Fruit fly (Drosophila melanogaster) whole organism, prepupa: ENCODE data around the gene Usp10.
A peak's percentile ranks its signal among the peaks of the same experiment; 100 is the strongest.

Experiments used
- CG10669 ChIP-seq: fragments of 200-800 bp; sonication (Bioruptor generic); optimal IDR thresholded peaks from 3 replicates; lab custom pipeline; 2018; ENCODE audit warnings: missing biosample characterization, mild to moderate bottlenecking, missing genetic modification characterization, moderate library complexity
- CG11294 ChIP-seq: fragments of 200-800 bp; sonication (Bioruptor generic); IDR thresholded peaks from 2 replicates; pipeline ENCODE4 v1.3.6; 2022; ENCODE audit warnings: missing biosample characterization, missing genetic modification characterization
- CG11762 ChIP-seq: fragments of 200-800 bp; sonication (Bioruptor generic); optimal IDR thresholded peaks from 3 replicates; lab custom pipeline; 2016; ENCODE audit warnings: missing biosample characterization, missing genetic modification characterization; ENCODE audit not compliant: insufficient read depth
- CG11902 ChIP-seq: fragments of 200-800 bp; sonication (Bioruptor generic); optimal IDR thresholded peaks from 3 replicates; lab custom pipeline; 2016; ENCODE audit warnings: missing biosample characterization, missing genetic modification characterization
- CG1621 ChIP-seq: fragments of 200-800 bp; sonication (Bioruptor generic); optimal IDR thresholded peaks from 3 replicates; lab custom pipeline; 2018; ENCODE audit warnings: missing biosample characterization, mild to moderate bottlenecking, missing genetic modification characterization
- CG16779 ChIP-seq: fragments of 200-800 bp; sonication (Bioruptor generic); optimal IDR thresholded peaks from 3 replicates; lab custom pipeline; 2017; ENCODE audit warnings: missing biosample characterization, mild to moderate bottlenecking, missing genetic modification characterization
- CG3032 ChIP-seq: fragments of 200-800 bp; optimal IDR thresholded peaks from 2 replicates; lab custom pipeline; 2019; ENCODE audit warnings: missing biosample characterization, mild to moderate bottlenecking, missing genetic modification characterization, moderate library complexity
- CG31627 ChIP-seq: fragments of 200-800 bp; sonication (Bioruptor generic); optimal IDR thresholded peaks from 3 replicates; lab custom pipeline; 2016; ENCODE audit warnings: missing biosample characterization, missing genetic modification characterization
- CG34406 ChIP-seq: fragments of 200-800 bp; sonication (Bioruptor generic); optimal IDR thresholded peaks from 3 replicates; lab custom pipeline; 2016; ENCODE audit warnings: missing biosample characterization, missing genetic modification characterization
- CG4318 ChIP-seq: fragments of 200-800 bp; sonication (Bioruptor generic); optimal IDR thresholded peaks from 3 replicates; lab custom pipeline; 2017; ENCODE audit warnings: missing biosample characterization, mild to moderate bottlenecking, missing genetic modification characterization
- CG6792 ChIP-seq: fragments of 200-800 bp; sonication (Bioruptor generic); optimal IDR thresholded peaks from 3 replicates; lab custom pipeline; 2016; ENCODE audit warnings: missing biosample characterization, missing genetic modification characterization
- CG6808 ChIP-seq: fragments of 200-800 bp; sonication (Bioruptor generic); optimal IDR thresholded peaks from 3 replicates; lab custom pipeline; 2017; ENCODE audit warnings: missing biosample characterization, missing genetic modification characterization, mild to moderate bottlenecking, moderate library complexity, missing genetic modification reagents
- CG6854 ChIP-seq: fragments of 200-800 bp; sonication (Bioruptor generic); optimal IDR thresholded peaks from 2 replicates; lab custom pipeline; 2017; ENCODE audit warnings: missing biosample characterization, mild to moderate bottlenecking, missing genetic modification characterization
- CG7368 ChIP-seq: fragments of 200-800 bp; sonication (Bioruptor generic); optimal IDR thresholded peaks from 3 replicates; lab custom pipeline; 2016; ENCODE audit warnings: missing biosample characterization, missing genetic modification characterization
- CG8319 ChIP-seq: fragments of 200-800 bp; sonication (Bioruptor generic); optimal IDR thresholded peaks from 3 replicates; lab custom pipeline; 2016; ENCODE audit warnings: missing biosample characterization, missing genetic modification characterization
- CG8632 ChIP-seq: fragments of 200-800 bp; sonication (Bioruptor generic); optimal IDR thresholded peaks from 3 replicates; lab custom pipeline; 2016; ENCODE audit warnings: missing biosample characterization, missing genetic modification characterization
- CG9139 ChIP-seq: fragments of 200-800 bp; sonication (Bioruptor generic); optimal IDR thresholded peaks from 3 replicates; lab custom pipeline; 2017; ENCODE audit warnings: missing biosample characterization, mild to moderate bottlenecking, missing genetic modification characterization
- Eip75B ChIP-seq: fragments of 200-800 bp; sonication (Bioruptor generic); optimal IDR thresholded peaks from 3 replicates; lab custom pipeline; 2016; ENCODE audit warnings: missing biosample characterization, missing genetic modification characterization
- Eip78C ChIP-seq: fragments of 200-800 bp; sonication (Bioruptor generic); peaks from one replicate; lab custom pipeline; 2016; ENCODE audit warnings: missing biosample characterization, missing genetic modification characterization
- Eip93F ChIP-seq: fragments of 200-800 bp; sonication (Bioruptor generic); optimal IDR thresholded peaks from 2 replicates; lab custom pipeline; 2016; ENCODE audit warnings: missing biosample characterization, mild to moderate bottlenecking, missing genetic modification characterization
- Ets21C ChIP-seq: fragments of 200-800 bp; sonication (Bioruptor generic); optimal IDR thresholded peaks from 3 replicates; lab custom pipeline; 2016; ENCODE audit warnings: missing biosample characterization, missing genetic modification characterization
- Ets96B ChIP-seq: fragments of 200-800 bp; optimal IDR thresholded peaks from 2 replicates; lab custom pipeline; 2019; ENCODE audit warnings: missing biosample characterization, mild to moderate bottlenecking, missing genetic modification characterization, moderate library complexity
- Gug ChIP-seq: fragments of 200-800 bp; sonication (Bioruptor generic); IDR thresholded peaks from 2 replicates; pipeline ENCODE4 v1.3.6; 2022; ENCODE audit warnings: missing biosample characterization, missing genetic modification characterization
- Hr38 ChIP-seq: sonication (Bioruptor generic); optimal IDR thresholded peaks from 2 replicates; lab custom pipeline; 2016; ENCODE audit warnings: missing biosample characterization, missing genetic modification characterization
- Hr4 ChIP-seq: fragments of 200-800 bp; sonication (Bioruptor generic); optimal IDR thresholded peaks from 3 replicates; lab custom pipeline; 2016; ENCODE audit warnings: missing biosample characterization, missing genetic modification characterization
- Met ChIP-seq: fragments of 200-800 bp; sonication (Bioruptor generic); optimal IDR thresholded peaks from 3 replicates; lab custom pipeline; 2016; ENCODE audit warnings: missing biosample characterization, missing genetic modification characterization
- Smox ChIP-seq: fragments of 200-800 bp; sonication (Bioruptor generic); optimal IDR thresholded peaks from 3 replicates; lab custom pipeline; 2016; ENCODE audit warnings: missing biosample characterization, missing genetic modification characterization
- Sox102F ChIP-seq: fragments of 200-800 bp; sonication (Bioruptor generic); optimal IDR thresholded peaks from 2 replicates; lab custom pipeline; 2016; ENCODE audit warnings: missing biosample characterization, mild to moderate bottlenecking, missing genetic modification characterization
- Sox14 ChIP-seq: fragments of 200-800 bp; sonication (Bioruptor generic); optimal IDR thresholded peaks from 3 replicates; lab custom pipeline; 2016; ENCODE audit warnings: missing biosample characterization, missing genetic modification characterization
- cyc ChIP-seq: fragments of 200-800 bp; sonication (Bioruptor generic); optimal IDR thresholded peaks from 3 replicates; lab custom pipeline; 2016; ENCODE audit warnings: missing biosample characterization, missing genetic modification characterization
- dac ChIP-seq: fragments of 200-800 bp; sonication (Bioruptor generic); optimal IDR thresholded peaks from 2 replicates; lab custom pipeline; 2017; ENCODE audit warnings: missing biosample characterization, mild to moderate bottlenecking, missing genetic modification characterization
- dsx ChIP-seq: fragments of 200-800 bp; optimal IDR thresholded peaks from 3 replicates; lab custom pipeline; 2019; ENCODE audit warnings: missing biosample characterization, mild to moderate bottlenecking, missing genetic modification characterization, moderate library complexity; ENCODE audit not compliant: poor library complexity, severe bottlenecking
- eg ChIP-seq: fragments of 200-800 bp; sonication (Bioruptor generic); IDR thresholded peaks from 3 replicates; pipeline ENCODE4 v1.3.6; 2022; ENCODE audit warnings: missing biosample characterization, missing genetic modification characterization
- fd59A ChIP-seq: fragments of 200-800 bp; sonication (Bioruptor generic); optimal IDR thresholded peaks from 2 replicates; lab custom pipeline; 2017; ENCODE audit warnings: missing biosample characterization, mild to moderate bottlenecking, missing genetic modification characterization, missing genetic modification reagents
- fkh ChIP-seq: fragments of 200-800 bp; sonication (Bioruptor generic); optimal IDR thresholded peaks from 3 replicates; lab custom pipeline; 2017; ENCODE audit warnings: missing biosample characterization, mild to moderate bottlenecking, missing genetic modification characterization, moderate library complexity
- lz ChIP-seq: fragments of 200-800 bp; sonication (Bioruptor generic); optimal IDR thresholded peaks from 3 replicates; lab custom pipeline; 2016; ENCODE audit warnings: missing biosample characterization, missing genetic modification characterization
- salr ChIP-seq, 2 experiments: fragments of 200-800 bp; sonication (Bioruptor generic); optimal IDR thresholded peaks; 3 replicates each; lab custom pipeline; 2016 to 2018; ENCODE audit warnings: missing biosample characterization in 2 of 2, missing genetic modification characterization in 2 of 2, mild to moderate bottlenecking in 1 of 2
- ss ChIP-seq, 2 experiments: fragments of 200-800 bp; sonication (Bioruptor generic); optimal IDR thresholded peaks; 2 replicates in 1 of 2; 3 replicates in 1 of 2; lab custom pipeline; 2017 to 2018; ENCODE audit warnings: mild to moderate bottlenecking in 2 of 2, missing biosample characterization in 2 of 2, missing genetic modification characterization in 2 of 2, moderate library complexity in 1 of 2
- svp ChIP-seq: fragments of 200-800 bp; sonication (Bioruptor generic); peaks from one replicate; lab custom pipeline; 2016; ENCODE audit warnings: missing biosample characterization, missing genetic modification characterization
- topi ChIP-seq: fragments of 200-800 bp; sonication (Bioruptor generic); optimal IDR thresholded peaks from 3 replicates; lab custom pipeline; 2016; ENCODE audit warnings: missing biosample characterization, missing genetic modification characterization
- vri ChIP-seq: fragments of 200-800 bp; sonication (Bioruptor generic); optimal IDR thresholded peaks from 3 replicates; lab custom pipeline; 2016; ENCODE audit warnings: missing biosample characterization, mild to moderate bottlenecking, missing genetic modification characterization

Usp10 gene

dm6 chr3L:881496-882235 is 10.0 kb downstream of the Usp10 start, which contains the start of gene CG13907 (continued):
- no peak for TF ChIP-seq Met
- TF ChIP-seq Hr4 (GFP tag; lab: Kevin White, UChicago), result no peak
- TF ChIP-seq eg (GFP tag; lab: Robert Waterston, UW), result 0 out of 3 replicates have a peak, but pooled peaks have one; percentile 13
- TF ChIP-seq CG11762 (GFP tag; lab: Kevin White, UChicago), result no peak
- TF ChIP-seq dsx (GFP tag; lab: Kevin White, UChicago), result no peak
- TF ChIP-seq CG16779 (tag; lab: Kevin White, UChicago), result peak; percentile 39
- no peak for TF ChIP-seq topi (GFP tag; lab: Kevin White, UChicago)
- no peak for TF ChIP-seq dac
- TF ChIP-seq, all 60 proteins: peak for 8

dm6 chr3L:882236-882891 is 10.7 kb downstream of the Usp10 start:
- TF ChIP-seq vri (peak; percentile 36), CG3032 (tag; lab: Kevin White, UChicago) (no peak), Eip78C (GFP tag; lab: Kevin White, UChicago) (peak; percentile 70)

- TF ChIP-seq CG6792 (GFP tag; lab: Kevin White, UChicago), result no peak
- TF ChIP-seq Sox14 (GFP tag; lab: Kevin White, UChicago), result no peak
- no peak for TF ChIP-seq Eip75B (GFP tag; lab: Kevin White, UChicago)
- no peak for TF ChIP-seq Sox102F (GFP tag; lab: Kevin White, UChicago)
- TF ChIP-seq svp (GFP tag; lab: Kevin White, UChicago), result no peak
- no peak for TF ChIP-seq topi (GFP tag; lab: Kevin White, UChicago)
- TF ChIP-seq fd59A, result no peak
- TF ChIP-seq salr (GFP tag; optimal IDR thresholded peaks at IDR 0.05; lab: Kevin White, UChicago), result no peak
- TF ChIP-seq CG11294, result no peak
- no peak for TF ChIP-seq CG11762 (GFP tag; lab: Kevin White, UChicago)
- TF ChIP-seq CG8319 (GFP tag; lab: Kevin White, UChicago), result no peak
- no peak for TF ChIP-seq CG9139 (GFP tag; lab: Kevin White, UChicago)
- TF ChIP-seq CG6854 (GFP tag; lab: Kevin White, UChicago), result no peak
- no peak for TF ChIP-seq CG31627
- no peak for TF ChIP-seq fkh (GFP tag; lab: Kevin White, UChicago)
- TF ChIP-seq CG8632 (GFP tag; lab: Kevin White, UChicago), result no peak
- no peak for TF ChIP-seq lz
- TF ChIP-seq Smox (GFP tag; lab: Kevin White, UChicago), result no peak
- TF ChIP-seq Hr38 (GFP tag; lab: Kevin White, UChicago), result no peak
Observed at dm6 chr3L:882892-883255, 11.2 kb downstream of the Usp10 start.

DNA sequence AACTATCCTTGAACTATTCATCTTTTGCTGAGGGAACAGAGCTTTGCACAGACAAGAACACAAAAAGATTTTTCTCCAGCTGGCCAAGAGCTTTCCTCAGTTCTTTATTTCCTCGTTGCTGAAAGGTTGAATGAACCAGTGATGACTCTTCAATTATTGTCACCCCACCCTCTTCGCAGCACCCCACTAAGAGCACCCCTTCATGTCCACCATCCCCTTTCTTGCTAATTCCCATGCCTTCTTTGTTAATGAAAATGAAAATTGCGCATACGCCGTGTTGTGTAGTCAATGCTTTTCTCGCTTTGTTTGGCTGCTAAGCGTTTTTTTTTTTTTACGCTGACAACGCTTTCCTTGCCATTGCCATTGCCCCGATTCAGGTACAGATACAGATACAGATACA is 12.1 kb downstream of the Usp10 start:
- TF ChIP-seq CG11902, result no peak
- TF ChIP-seq CG9139 (GFP tag; lab: Kevin White, UChicago), result no peak
- peak; percentile 86 for TF ChIP-seq Sox14 (GFP tag; lab: Kevin White, UChicago)

DNA sequence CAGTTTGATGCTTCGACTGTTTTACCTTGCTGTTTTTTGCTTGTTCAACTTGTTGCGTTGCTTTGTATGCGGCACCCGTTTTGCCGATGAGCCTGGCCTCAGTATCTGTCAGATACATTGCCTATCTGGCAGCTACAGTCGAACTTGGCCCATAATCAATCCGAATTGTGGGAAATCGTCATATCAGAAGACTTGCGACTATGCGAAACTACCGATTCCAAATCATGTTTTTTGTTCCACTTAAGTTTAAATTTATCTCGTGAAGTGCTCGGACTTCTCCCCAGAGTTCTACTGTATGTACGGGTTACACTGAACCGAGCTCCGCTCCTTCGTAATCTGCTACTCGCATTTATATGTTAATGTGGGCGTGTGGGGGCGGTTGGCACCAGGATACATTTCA is 12.5 kb downstream of the Usp10 start:
- TF ChIP-seq ss (GFP tag; optimal IDR thresholded peaks at IDR 0.05; lab: Kevin White, UChicago), result no peak
- TF ChIP-seq cyc (GFP tag; lab: Kevin White, UChicago), result peak; percentile 29
- TF ChIP-seq eg (GFP tag; lab: Robert Waterston, UW), result peak; percentile 54; the same call in 2 of the 3 replicates
- no peak for TF ChIP-seq fd59A
- no peak for TF ChIP-seq CG6808 (GFP tag; lab: Kevin White, UChicago)
- no peak for TF ChIP-seq CG34406 (GFP tag; lab: Kevin White, UChicago)
- peak; percentile 82 for TF ChIP-seq Eip78C (GFP tag; lab: Kevin White, UChicago)
- peak; percentile 30 for TF ChIP-seq Ets96B (tag; lab: Kevin White, UChicago)
- TF ChIP-seq Sox102F (GFP tag; lab: Kevin White, UChicago), result no peak
- TF ChIP-seq Hr4 (GFP tag; lab: Kevin White, UChicago), result no peak
- TF ChIP-seq Ets21C (GFP tag; lab: Kevin White, UChicago), result no peak
- TF ChIP-seq CG1621 (tag; lab: Kevin White, UChicago), result no peak
- TF ChIP-seq CG9139 (GFP tag; lab: Kevin White, UChicago), result no peak
- no peak; the same call in 1 of the 2 replicates for TF ChIP-seq CG11294
- no peak for TF ChIP-seq dsx (GFP tag; lab: Kevin White, UChicago)
- 0 out of 2 replicates have a peak, but pooled peaks have one; percentile 15 for TF ChIP-seq Gug (GFP tag; lab: Robert Waterston, UW)
- TF ChIP-seq CG10669 (GFP tag; lab: Kevin White, UChicago), result peak; percentile 22
- TF ChIP-seq CG7368 (GFP tag; lab: Kevin White, UChicago), result peak; percentile 34
- no peak for TF ChIP-seq Sox14 (GFP tag; lab: Kevin White, UChicago)
- no peak for TF ChIP-seq CG4318 (GFP tag; lab: Kevin White, UChicago)
- TF ChIP-seq Eip93F (GFP tag; lab: Kevin White, UChicago), result no peak
